Fruit fly (Drosophila melanogaster) Kc167 (cell line): ENCODE measurements around the gene Glyat.
"Not testable (repeated sequence)": the region's sequence is repeated elsewhere in the genome, so short reads cannot be mapped to it uniquely, and the experiment has no call there.

Experiments
- Myc ChIP-seq: fragments of >200 bp; optimal IDR thresholded peaks from 2 replicates; lab custom pipeline; 2017; ENCODE audit warnings: missing external identifiers
- Sin3A ChIP-seq: fragments of >200 bp; optimal IDR thresholded peaks from 2 replicates; lab custom pipeline; 2018; ENCODE audit warnings: missing external identifiers
- h ChIP-seq: fragments of >200 bp; optimal IDR thresholded peaks from 3 replicates; lab custom pipeline; 2018; ENCODE audit warnings: missing external identifiers
- insv ChIP-seq: fragments of >200 bp; optimal IDR thresholded peaks from 3 replicates; lab custom pipeline; 2018; ENCODE audit warnings: missing external identifiers
- psq ChIP-seq: fragments of >200 bp; optimal IDR thresholded peaks from 2 replicates; lab custom pipeline; 2017; ENCODE audit warnings: missing external identifiers
- ttk ChIP-seq: sonication (Bioruptor generic); optimal IDR thresholded peaks from 2 replicates; lab custom pipeline; 2017; ENCODE audit warnings: missing external identifiers

The Glyat gene

DNA sequence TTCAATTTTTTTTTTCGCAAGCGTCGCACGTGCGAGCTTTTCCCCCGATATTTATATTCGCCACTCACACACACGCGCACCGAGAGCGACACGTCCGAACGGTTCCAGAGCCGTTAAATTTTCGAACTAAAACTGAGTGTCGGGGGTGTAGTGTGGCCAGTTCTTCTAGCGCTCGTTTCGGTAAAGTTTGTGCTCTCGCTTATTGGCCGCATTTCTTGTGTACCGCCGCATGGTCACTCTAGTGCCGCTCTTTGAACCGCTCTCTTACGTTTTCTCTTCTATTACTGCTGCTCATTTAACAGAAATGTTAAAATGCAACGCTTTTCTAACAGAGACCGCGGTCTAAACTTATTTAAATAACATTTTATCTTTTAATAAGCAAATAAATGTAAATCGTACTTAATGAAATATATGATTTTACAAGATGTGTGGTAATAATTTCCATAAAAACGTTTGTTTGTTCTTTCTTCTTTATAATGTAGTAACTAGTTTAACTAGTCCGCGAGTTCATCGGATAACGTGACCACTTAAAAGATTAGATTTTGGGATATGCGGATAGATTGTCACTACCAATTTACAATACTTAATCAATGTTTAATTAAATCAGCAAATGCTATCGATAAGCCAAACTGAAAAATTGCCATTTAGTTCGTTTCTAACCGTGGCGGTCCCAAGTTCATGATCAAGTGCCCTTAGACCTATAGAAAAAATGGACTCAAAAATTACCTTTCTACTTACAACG is 26.2 kb downstream of the Glyat start, which contains the start of gene Snoo:
Gene Snoo (minus strand): TSS at position 138 of the 742 bp plus-strand sequence.
- TF ChIP-seq psq (lab: Kevin White, UChicago), result no peak
- TF ChIP-seq ttk (lab: Kevin White, UChicago), result no peak
- TF ChIP-seq h (lab: Kevin White, UChicago), result no peak
- TF ChIP-seq Myc, result no peak
- no peak for TF ChIP-seq insv
- no peak for TF ChIP-seq Sin3A (lab: Kevin White, UChicago)

DNA sequence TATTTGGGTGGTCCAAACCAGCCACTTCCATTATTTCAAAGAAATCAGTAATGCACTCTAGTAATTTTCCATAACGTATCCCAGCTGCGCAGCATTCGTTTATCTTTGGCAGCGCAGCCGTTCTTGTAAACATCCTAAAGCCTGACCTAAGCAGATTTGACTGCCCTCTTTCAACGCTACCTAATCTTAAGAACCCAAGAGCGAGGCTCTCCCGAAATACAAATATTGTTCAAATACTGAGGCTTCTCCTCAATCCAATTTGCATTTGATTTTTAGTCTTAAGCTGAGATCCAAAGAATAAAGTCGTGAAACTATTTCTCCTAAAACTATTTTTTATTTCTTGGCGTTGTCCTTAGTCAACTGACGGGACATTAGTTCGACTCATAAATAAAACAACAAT is 26.8 kb downstream of the Glyat start, which contains the start of gene CG7231:
Gene CG7231 (plus strand): TSS at position 301 of the 400 bp plus-strand sequence.
- TF ChIP-seq insv; ttk (lab: Kevin White, UChicago); h (lab: Kevin White, UChicago): not testable (repeated sequence)

DNA sequence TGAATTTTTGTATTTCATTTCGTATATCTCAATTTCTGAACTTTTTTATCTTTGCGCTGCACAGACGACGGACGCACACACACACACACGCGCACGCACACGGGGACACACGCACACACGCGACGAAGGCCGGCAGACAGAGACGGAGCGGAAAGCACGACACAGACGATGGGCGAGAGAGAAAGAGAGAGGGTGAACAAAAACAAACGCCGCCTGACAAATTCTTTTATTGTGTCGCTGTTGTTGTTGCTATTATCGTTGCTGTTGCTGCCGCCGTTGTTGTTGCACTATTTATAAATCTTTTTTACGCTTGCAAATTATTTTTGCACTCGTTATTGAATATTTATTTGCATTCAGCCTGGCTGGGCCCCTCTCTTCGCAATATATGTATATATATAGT is 33.7 kb downstream of the Glyat start:
- TF ChIP-seq Myc, result no peak
- TF ChIP-seq psq (lab: Kevin White, UChicago), result no peak
- no peak for TF ChIP-seq h (lab: Kevin White, UChicago)
- no peak for TF ChIP-seq ttk (lab: Kevin White, UChicago)
- TF ChIP-seq insv, result no peak
- TF ChIP-seq Sin3A (lab: Kevin White, UChicago), result no peak

DNA sequence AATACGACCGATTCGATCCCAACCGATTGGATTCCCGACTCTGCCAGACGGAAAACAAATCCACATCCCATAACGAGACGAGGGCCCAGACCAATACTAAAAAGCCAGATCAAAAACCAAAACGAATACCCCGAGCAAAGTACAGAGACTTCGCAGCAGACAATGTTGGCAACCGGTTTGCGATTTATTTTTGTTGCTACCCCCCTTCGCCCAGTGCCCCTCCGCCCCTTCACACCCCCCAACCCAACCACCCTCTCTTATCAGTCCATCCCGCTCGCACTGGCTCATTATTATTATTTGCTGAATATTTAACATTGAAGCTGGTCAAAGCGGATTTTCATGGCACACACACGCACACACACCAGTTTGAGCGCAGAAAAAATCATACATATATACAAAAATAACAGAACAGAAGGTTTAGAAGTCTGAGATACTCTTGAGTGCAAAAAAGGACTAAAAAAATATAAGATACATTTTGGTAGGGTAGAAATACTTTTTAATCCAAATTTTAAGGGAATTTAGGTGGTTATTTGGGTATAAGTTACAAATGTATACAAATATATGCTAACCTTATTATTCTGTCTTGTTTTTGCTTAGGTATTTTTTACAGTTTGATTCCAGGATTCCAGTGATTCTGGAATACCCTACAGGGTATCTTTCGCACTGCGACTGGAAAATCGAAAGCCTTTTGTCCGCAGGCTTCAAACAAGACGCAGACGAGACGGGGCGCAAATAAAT is 36.8 kb downstream of the Glyat start:
- no peak for TF ChIP-seq insv

DNA sequence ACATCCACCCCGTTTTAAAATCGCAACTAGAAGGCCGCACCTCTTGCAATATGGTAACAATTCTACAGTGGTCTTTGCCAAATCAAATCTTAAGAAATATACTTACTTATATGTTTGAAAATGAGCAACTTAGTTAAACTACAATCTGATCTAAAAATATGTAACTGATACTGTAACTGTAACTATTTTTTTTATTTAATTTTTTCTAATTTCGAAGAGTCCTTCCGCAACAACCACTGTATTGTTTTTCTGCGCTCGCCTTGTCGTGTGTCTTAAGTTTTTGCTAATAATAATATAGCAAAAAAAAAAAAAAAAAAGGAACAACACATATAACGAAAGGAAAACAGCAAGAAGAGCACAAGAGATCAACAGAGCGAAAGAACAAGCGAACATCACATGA is 39.0 kb downstream of the Glyat start:
- TF ChIP-seq Sin3A (lab: Kevin White, UChicago) (no peak), psq (lab: Kevin White, UChicago) (no peak), insv (no peak), h (lab: Kevin White, UChicago) (no peak), ttk (lab: Kevin White, UChicago) (no peak), Myc (no peak)

DNA sequence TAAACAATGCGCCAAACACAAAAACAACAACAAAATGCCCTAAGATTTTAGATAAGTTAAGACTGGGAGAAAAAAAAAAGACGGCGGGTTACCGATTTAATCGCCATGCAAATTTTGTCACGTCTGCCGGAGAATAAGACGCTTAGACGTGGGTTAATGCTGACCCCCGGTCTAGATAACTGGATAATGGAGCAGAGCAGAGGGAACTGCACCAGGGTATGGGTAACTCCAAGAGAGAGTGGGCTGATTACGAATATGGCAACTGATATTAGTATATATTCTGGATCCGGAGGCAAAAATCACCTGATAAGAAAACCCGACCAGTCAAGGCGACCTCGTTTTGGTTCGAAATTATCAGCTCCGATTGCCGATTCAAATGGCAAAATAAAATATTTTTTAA is 40.5 kb downstream of the Glyat start:
- TF ChIP-seq ttk (lab: Kevin White, UChicago) (no peak), h (lab: Kevin White, UChicago) (no peak), Myc (no peak), Sin3A (lab: Kevin White, UChicago) (no peak), psq (lab: Kevin White, UChicago) (no peak)

DNA sequence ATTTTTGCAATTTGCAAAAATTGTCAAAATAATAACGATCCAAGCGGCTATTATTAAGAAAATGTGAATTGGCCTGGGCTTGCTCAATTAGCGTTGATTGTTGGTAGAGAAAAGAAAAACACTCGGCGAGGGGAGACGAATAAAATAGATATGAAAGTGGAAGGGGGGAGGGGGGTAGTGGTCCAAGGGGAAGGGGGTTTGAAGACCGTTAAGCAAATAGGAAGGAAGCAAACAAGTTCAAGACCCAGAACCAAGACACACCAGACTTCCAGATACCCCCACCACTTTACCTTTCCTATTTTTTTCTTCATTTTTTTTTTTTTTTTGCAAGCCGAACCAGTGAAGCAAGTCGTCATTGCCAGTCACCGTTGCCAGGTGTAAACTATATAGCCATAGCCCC is 41.1 kb downstream of the Glyat start:
- TF ChIP-seq insv, result no peak
- TF ChIP-seq ttk (lab: Kevin White, UChicago), result no peak

DNA sequence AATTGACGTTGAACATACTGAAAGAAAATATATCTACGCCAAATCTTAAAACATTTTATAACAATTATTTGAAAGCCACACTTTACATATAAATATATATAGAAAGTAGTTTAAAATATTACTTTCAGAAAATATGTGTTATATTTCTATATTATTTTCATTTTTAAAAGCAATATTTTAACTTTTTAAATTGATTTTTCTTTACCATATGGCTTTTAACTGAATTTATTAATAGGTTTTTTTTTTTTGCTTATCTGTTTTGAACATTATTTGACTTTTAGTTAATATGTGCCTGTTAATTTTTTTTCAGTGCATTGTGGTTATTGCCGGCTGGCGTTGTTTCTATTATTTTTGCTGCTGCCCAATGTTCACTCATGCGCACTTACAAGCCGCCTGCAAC is 42.4 kb downstream of the Glyat start:
- TF ChIP-seq h (lab: Kevin White, UChicago) (no peak), psq (lab: Kevin White, UChicago) (no peak), Myc (no peak), Sin3A (lab: Kevin White, UChicago) (no peak), ttk (lab: Kevin White, UChicago) (no peak), insv (no peak)

DNA sequence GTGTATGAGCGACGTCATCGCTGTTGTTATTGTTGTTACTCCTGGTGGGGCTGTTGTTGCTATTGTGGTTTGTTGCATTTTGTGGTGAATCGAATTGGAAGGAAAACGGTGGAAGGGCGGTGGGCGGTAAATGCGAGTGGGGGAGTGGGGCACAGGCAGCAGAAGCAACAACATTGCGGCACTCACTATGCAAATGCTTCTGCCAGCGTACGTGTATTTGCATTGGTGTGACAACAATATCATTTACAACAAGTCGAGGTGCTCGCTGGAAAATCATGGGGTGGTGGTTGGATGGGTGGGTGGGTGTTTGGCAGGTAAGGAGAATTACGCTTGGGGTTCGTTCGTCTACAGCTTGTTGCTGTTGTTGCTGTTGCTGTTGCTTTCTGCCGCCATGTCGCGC is 42.8 kb downstream of the Glyat start:
- no peak for TF ChIP-seq Myc
- no peak for TF ChIP-seq h (lab: Kevin White, UChicago)
- no peak for TF ChIP-seq psq (lab: Kevin White, UChicago)
- no peak for TF ChIP-seq Sin3A (lab: Kevin White, UChicago)
- no peak for TF ChIP-seq insv
- no peak for TF ChIP-seq ttk (lab: Kevin White, UChicago)

DNA sequence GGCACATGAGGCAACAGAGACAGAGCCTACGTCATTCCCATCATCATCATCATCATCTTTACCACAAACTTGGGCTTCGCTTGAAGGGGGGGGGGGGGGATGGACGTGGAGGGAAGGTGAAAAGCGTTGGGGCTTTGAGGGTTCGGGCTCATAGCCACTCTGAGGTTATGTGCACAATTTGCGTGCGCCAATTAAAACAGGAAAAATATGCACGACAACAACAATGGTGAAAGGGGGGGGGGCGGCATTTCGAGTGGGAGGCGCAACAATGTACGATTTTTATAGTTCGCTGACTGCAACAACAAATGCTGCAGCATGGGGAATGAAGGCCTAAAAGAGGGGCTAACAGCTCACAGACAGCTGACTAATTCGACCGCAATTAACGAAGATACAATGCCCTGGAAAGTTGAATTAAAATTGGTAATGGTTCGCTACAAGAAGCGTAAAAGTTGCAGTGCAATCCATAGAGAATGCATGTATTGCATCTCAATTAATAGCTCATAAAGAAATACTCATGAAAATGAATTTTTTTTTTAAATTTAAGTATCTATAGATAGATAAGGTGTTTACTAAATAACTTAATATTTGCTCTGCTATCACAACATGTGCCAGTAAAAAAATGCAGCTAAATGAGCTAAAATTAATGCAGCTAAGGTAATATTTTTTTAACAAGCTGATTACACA is 43.4 kb downstream of the Glyat start:
- TF ChIP-seq Myc, result no peak
- TF ChIP-seq Sin3A (lab: Kevin White, UChicago), result no peak
- no peak for TF ChIP-seq ttk (lab: Kevin White, UChicago)
- no peak for TF ChIP-seq insv
- TF ChIP-seq h (lab: Kevin White, UChicago), result no peak
- TF ChIP-seq psq (lab: Kevin White, UChicago), result no peak

DNA sequence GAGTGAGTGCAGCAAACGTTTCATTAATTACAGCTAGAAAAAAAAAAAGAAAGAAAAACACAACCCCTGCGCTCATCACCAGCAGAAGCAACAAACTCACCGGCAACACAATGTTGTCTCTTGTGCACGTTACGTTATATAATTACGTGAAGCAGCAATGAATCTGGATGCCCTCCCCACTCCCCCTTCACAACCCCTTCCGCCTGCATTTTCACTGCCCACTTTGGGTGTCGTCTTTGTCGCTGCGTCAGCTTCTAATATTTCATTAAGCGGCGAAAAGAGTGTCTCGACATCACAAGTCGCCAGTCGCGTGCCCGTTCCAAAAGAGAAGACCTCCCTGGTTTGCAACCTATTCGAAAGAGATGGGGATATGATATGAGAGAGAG is 44.0 kb downstream of the Glyat start:
- TF ChIP-seq Myc (no peak), Sin3A (lab: Kevin White, UChicago) (no peak), psq (lab: Kevin White, UChicago) (no peak), insv (no peak), ttk (lab: Kevin White, UChicago) (no peak), h (lab: Kevin White, UChicago) (no peak)

DNA sequence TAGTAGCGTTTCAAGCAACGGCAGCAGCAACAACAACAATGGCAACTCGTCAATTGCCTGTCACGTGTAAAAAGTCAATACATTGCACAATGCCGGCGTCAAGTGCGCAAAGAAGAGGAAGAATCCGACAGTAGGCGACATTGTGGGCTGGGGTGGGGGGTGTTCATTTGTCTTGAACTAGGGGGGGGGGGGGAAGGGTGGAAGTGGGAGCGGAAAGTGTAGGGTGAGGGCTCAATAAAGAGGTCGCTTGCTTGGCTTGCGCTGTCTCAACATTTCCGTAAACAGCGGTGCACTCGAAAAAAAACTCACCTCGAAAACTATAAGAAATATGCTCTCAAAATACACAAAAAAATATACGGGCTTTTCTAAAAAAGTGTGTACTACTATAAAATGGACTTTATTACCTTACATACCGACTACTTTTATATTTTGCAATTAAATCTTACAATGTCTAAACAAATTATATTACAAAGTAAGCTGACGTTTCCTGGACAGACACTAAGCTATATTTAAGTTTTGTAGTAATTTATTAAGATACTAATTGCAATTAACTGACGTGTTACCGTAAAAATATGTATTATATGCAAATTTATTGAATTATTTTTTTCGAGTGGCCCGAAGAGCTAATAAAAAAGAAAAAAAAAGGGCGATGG is 44.5 kb downstream of the Glyat start:
- TF ChIP-seq h (lab: Kevin White, UChicago), result no peak
- TF ChIP-seq insv, result no peak
- TF ChIP-seq Sin3A (lab: Kevin White, UChicago), result no peak
- no peak for TF ChIP-seq Myc
- TF ChIP-seq ttk (lab: Kevin White, UChicago), result no peak
- no peak for TF ChIP-seq psq (lab: Kevin White, UChicago)
